Fruit fly (Drosophila melanogaster) whole organism, prepupa: ENCODE measurements around the gene CG33003.

Experiments used
- CG11902 ChIP-seq: fragments of 200-800 bp; sonication (Bioruptor generic); optimal IDR thresholded peaks from 3 replicates; lab custom pipeline; 2016; ENCODE audit warnings: missing biosample characterization, missing genetic modification characterization
- CG16779 ChIP-seq: fragments of 200-800 bp; sonication (Bioruptor generic); optimal IDR thresholded peaks from 3 replicates; lab custom pipeline; 2017; ENCODE audit warnings: missing biosample characterization, mild to moderate bottlenecking, missing genetic modification characterization
- CG31627 ChIP-seq: fragments of 200-800 bp; sonication (Bioruptor generic); optimal IDR thresholded peaks from 3 replicates; lab custom pipeline; 2016; ENCODE audit warnings: missing biosample characterization, missing genetic modification characterization
- CG8119 ChIP-seq: fragments of 200-800 bp; sonication (Bioruptor generic); IDR thresholded peaks from 3 replicates; pipeline ENCODE4 v1.3.6; 2022; ENCODE audit warnings: missing biosample characterization, missing genetic modification characterization
- CG8319 ChIP-seq: fragments of 200-800 bp; sonication (Bioruptor generic); optimal IDR thresholded peaks from 3 replicates; lab custom pipeline; 2016; ENCODE audit warnings: missing biosample characterization, missing genetic modification characterization
- Eip75B ChIP-seq: fragments of 200-800 bp; sonication (Bioruptor generic); optimal IDR thresholded peaks from 3 replicates; lab custom pipeline; 2016; ENCODE audit warnings: missing biosample characterization, missing genetic modification characterization
- Hr4 ChIP-seq: fragments of 200-800 bp; sonication (Bioruptor generic); optimal IDR thresholded peaks from 3 replicates; lab custom pipeline; 2016; ENCODE audit warnings: missing biosample characterization, missing genetic modification characterization
- Lpt ChIP-seq: fragments of 200-800 bp; sonication (Bioruptor generic); optimal IDR thresholded peaks from 3 replicates; lab custom pipeline; 2016; ENCODE audit warnings: missing biosample characterization, missing genetic modification characterization
- Sox14 ChIP-seq: fragments of 200-800 bp; sonication (Bioruptor generic); optimal IDR thresholded peaks from 3 replicates; lab custom pipeline; 2016; ENCODE audit warnings: missing biosample characterization, missing genetic modification characterization
- Sox15 ChIP-seq: fragments of 200-800 bp; sonication (Bioruptor generic); optimal IDR thresholded peaks from 3 replicates; lab custom pipeline; 2016; ENCODE audit warnings: missing biosample characterization, missing genetic modification characterization
- acj6 ChIP-seq: fragments of 200-800 bp; sonication (Bioruptor generic); optimal IDR thresholded peaks from 3 replicates; lab custom pipeline; 2016; ENCODE audit warnings: missing biosample characterization, missing genetic modification characterization
- cyc ChIP-seq: fragments of 200-800 bp; sonication (Bioruptor generic); optimal IDR thresholded peaks from 3 replicates; lab custom pipeline; 2016; ENCODE audit warnings: missing biosample characterization, missing genetic modification characterization
- spab ChIP-seq: fragments of 200-800 bp; sonication (Bioruptor generic); optimal IDR thresholded peaks from 2 replicates; lab custom pipeline; 2017; ENCODE audit warnings: missing biosample characterization, mild to moderate bottlenecking, missing genetic modification characterization, missing genetic modification reagents

DNA sequence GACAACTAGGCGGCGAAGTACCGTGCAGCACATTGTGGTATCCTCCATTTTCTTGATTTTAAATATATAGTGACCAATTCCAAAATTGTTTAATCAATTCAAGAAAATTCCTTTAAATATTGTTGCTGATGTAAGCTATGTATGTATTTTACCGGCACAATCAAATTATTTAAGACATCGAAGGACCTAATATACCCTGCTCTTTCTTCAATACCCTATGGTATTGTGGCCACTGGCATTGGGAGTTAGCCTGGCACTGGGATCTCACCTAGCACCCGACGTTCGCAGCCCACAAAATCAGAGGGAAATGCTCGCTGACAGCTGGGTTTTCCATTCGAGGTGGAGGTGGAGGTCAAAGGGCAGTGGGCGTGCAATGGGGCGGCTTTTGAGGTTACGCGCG, 21.4 kb downstream of the CG33003 start:
- TF ChIP-seq Sox15 (no peak), CG8319 (GFP tag; lab: Kevin White, UChicago) (no peak), Lpt (GFP tag; lab: Kevin White, UChicago) (no peak), spab (GFP tag; lab: Kevin White, UChicago) (no peak), acj6 (no peak), CG11902 (GFP tag; lab: Kevin White, UChicago) (no peak), Sox14 (GFP tag; lab: Kevin White, UChicago) (no peak), CG31627 (GFP tag; lab: Kevin White, UChicago) (no peak), cyc (no peak), CG8119 (no peak), Eip75B (GFP tag; lab: Kevin White, UChicago) (no peak), Hr4 (GFP tag; lab: Kevin White, UChicago) (no peak), CG16779 (tag; lab: Kevin White, UChicago) (no peak)
